Worm (Caenorhabditis elegans): ENCODE results near the gene Y42G9A.2.

Gene Y42G9A.2

ce11 chrIII:6173020-6173597 is 25.1 kb downstream of the Y42G9A.2 start, which contains the start of the genes abcf-3 and F42A10.5:
abcf-3 (plus strand) TSS chrIII:6173403.
F42A10.5 (minus strand) TSS chrIII:6173477.
- TF ChIP-seq fkh-3 (tag; optimal IDR thresholded peaks at IDR 0.05), result no peak
- no peak for TF ChIP-seq mxl-1 (tag; optimal IDR thresholded peaks at IDR 0.05)
- no peak for TF ChIP-seq gei-17 (GFP tag; optimal IDR thresholded peaks at IDR 0.05)
- no peak for TF ChIP-seq nhr-179 (tag; optimal IDR thresholded peaks at IDR 0.05)
- no peak for TF ChIP-seq F55B11.4 (tag; optimal IDR thresholded peaks at IDR 0.05; ENCODE audit: borderline replicate concordance, insufficient read depth)
- TF ChIP-seq ceh-58 (GFP tag; IDR thresholded peaks at IDR 0.05), result no peak
- peak; percentile 41; the same call in 1 of the 2 replicates for TF ChIP-seq D2030.7 (GFP tag; IDR thresholded peaks at IDR 0.05)
- no peak for TF ChIP-seq lir-1 (GFP tag; conservative IDR thresholded peaks at IDR 0.05)
- no peak for TF ChIP-seq F49E8.2 (tag; optimal IDR thresholded peaks at IDR 0.05; ENCODE audit: insufficient read depth)
- 0 out of 2 replicates have a peak, but pooled peaks have one; percentile 31 for TF ChIP-seq rcor-1 (GFP tag; IDR thresholded peaks at IDR 0.05)
- TF ChIP-seq Y79H2A.3 (GFP tag; conservative IDR thresholded peaks at IDR 0.05), result no peak
- TF ChIP-seq mel-28 (tag; optimal IDR thresholded peaks at IDR 0.05; ENCODE audit: borderline replicate concordance), result no peak
- TF ChIP-seq egl-44 (GFP tag; IDR thresholded peaks at IDR 0.05), result no peak
- TF ChIP-seq sdz-38 (tag; optimal IDR thresholded peaks at IDR 0.05), result no peak
- no peak for TF ChIP-seq F57C9.4 (tag; optimal IDR thresholded peaks at IDR 0.05)
- no peak for TF ChIP-seq somi-1 (GFP tag; optimal IDR thresholded peaks at IDR 0.05)
- TF ChIP-seq ztf-22 (GFP tag; optimal IDR thresholded peaks at IDR 0.05), result no peak
- no peak for TF ChIP-seq chd-7 (tag; optimal IDR thresholded peaks at IDR 0.05)
- TF ChIP-seq aptf-3 (GFP tag; IDR thresholded peaks at IDR 0.05), result no peak
- no peak for TF ChIP-seq B0336.3 (GFP tag; IDR thresholded peaks at IDR 0.05)
- no peak for TF ChIP-seq nfya-2 (GFP tag; IDR thresholded peaks at IDR 0.05)
- TF ChIP-seq let-526 (GFP tag; IDR thresholded peaks at IDR 0.05), result no peak
- TF ChIP-seq madf-6 (GFP tag; IDR thresholded peaks at IDR 0.05), result peak; percentile 55; the same call in 1 of the 2 replicates
- no peak for TF ChIP-seq hrde-1 (tag; optimal IDR thresholded peaks at IDR 0.05; ENCODE audit: borderline replicate concordance)
- no peak for TF ChIP-seq ztf-3 (GFP tag; optimal IDR thresholded peaks at IDR 0.05)
- peak; percentile 23 for TF ChIP-seq efl-1 (GFP tag; optimal IDR thresholded peaks at IDR 0.05)
- no peak for TF ChIP-seq C17E4.6 (GFP tag; IDR thresholded peaks at IDR 0.05)
- TF ChIP-seq dpff-1 (tag; optimal IDR thresholded peaks at IDR 0.05), result no peak
- peak; percentile 52 for TF ChIP-seq lin-40 (tag; optimal IDR thresholded peaks at IDR 0.05)
- TF ChIP-seq hlh-12 (tag; optimal IDR thresholded peaks at IDR 0.05), result no peak
- TF ChIP-seq sptf-2 (GFP tag; optimal IDR thresholded peaks at IDR 0.05), result no peak
- TF ChIP-seq zfh-2 (GFP tag; conservative IDR thresholded peaks at IDR 0.05), result no peak
- no peak for TF ChIP-seq hlh-26 (GFP tag; conservative IDR thresholded peaks at IDR 0.05)
- TF ChIP-seq mes-4 (tag; optimal IDR thresholded peaks at IDR 0.05), result no peak
- no peak for TF ChIP-seq Y53F4B.3 (GFP tag; IDR thresholded peaks at IDR 0.05)
- TF ChIP-seq ceh-91 (GFP tag; IDR thresholded peaks at IDR 0.05), result no peak
- TF ChIP-seq ets-4 (GFP tag; optimal IDR thresholded peaks at IDR 0.05), result no peak
- no peak for TF ChIP-seq K12H6.12 (tag; optimal IDR thresholded peaks at IDR 0.05)
- no peak for TF ChIP-seq sea-2 (GFP tag; IDR thresholded peaks at IDR 0.05)
- peak; percentile 28 for TF ChIP-seq xnd-1 (tag; optimal IDR thresholded peaks at IDR 0.05)
- no peak for TF ChIP-seq rpc-1 (optimal IDR thresholded peaks at IDR 0.05)
- TF ChIP-seq rpc-1 (tag; optimal IDR thresholded peaks at IDR 0.05), result no peak
- TF ChIP-seq snpc-4 (GFP tag; optimal IDR thresholded peaks at IDR 0.05), result peak; percentile 20
- TF ChIP-seq snpc-4 (tag; optimal IDR thresholded peaks at IDR 0.05), result peak in 2 of 4 experiments; percentile 1 to 21
- no peak for TF ChIP-seq hsf-1 (GFP tag; IDR thresholded peaks at IDR 0.05)
- TF ChIP-seq ztf-28 (GFP tag; IDR thresholded peaks at IDR 0.05), result no peak
- no peak for TF ChIP-seq nhr-27 (tag; optimal IDR thresholded peaks at IDR 0.05)
- TF ChIP-seq Y67H2A.10 (GFP tag; conservative IDR thresholded peaks at IDR 0.05), result no peak
- TF ChIP-seq repo-1 (tag; optimal IDR thresholded peaks at IDR 0.05), result no peak
- no peak for TF ChIP-seq dpl-1 (GFP tag; optimal IDR thresholded peaks at IDR 0.05)

Data from whole organism, young adult.